Fruit fly (Drosophila melanogaster) Kc167 (cell line): ENCODE measurements around the gene cort.

Experiments
- Myc ChIP-seq: fragments of >200 bp; optimal IDR thresholded peaks from 2 replicates; lab custom pipeline; 2017; ENCODE audit warnings: missing external identifiers
- Sin3A ChIP-seq: fragments of >200 bp; optimal IDR thresholded peaks from 2 replicates; lab custom pipeline; 2018; ENCODE audit warnings: missing external identifiers
- h ChIP-seq: fragments of >200 bp; optimal IDR thresholded peaks from 3 replicates; lab custom pipeline; 2018; ENCODE audit warnings: missing external identifiers
- insv ChIP-seq: fragments of >200 bp; optimal IDR thresholded peaks from 3 replicates; lab custom pipeline; 2018; ENCODE audit warnings: missing external identifiers
- psq ChIP-seq: fragments of >200 bp; optimal IDR thresholded peaks from 2 replicates; lab custom pipeline; 2017; ENCODE audit warnings: missing external identifiers
- ttk ChIP-seq: sonication (Bioruptor generic); optimal IDR thresholded peaks from 2 replicates; lab custom pipeline; 2017; ENCODE audit warnings: missing external identifiers

The cort gene

dm6 chr2L:6671409-6671808, 5.0 kb downstream of the cort start:
- TF ChIP-seq Sin3A (lab: Kevin White, UChicago), result no peak
- TF ChIP-seq insv (lab: Kevin White, UChicago), result no peak
- TF ChIP-seq ttk (lab: Kevin White, UChicago), result no peak
- TF ChIP-seq h (lab: Kevin White, UChicago), result no peak
- TF ChIP-seq psq (lab: Kevin White, UChicago), result no peak
- TF ChIP-seq Myc, result no peak

dm6 chr2L:6667719-6668325, 8.6 kb downstream of the cort start, which contains the start of gene Galt:
Galt (minus strand) TSS chr2L:6668033.
- TF ChIP-seq ttk (lab: Kevin White, UChicago) (no peak), Sin3A (lab: Kevin White, UChicago) (no peak)

- no peak for TF ChIP-seq h (lab: Kevin White, UChicago)
- TF ChIP-seq insv (lab: Kevin White, UChicago), result no peak
- TF ChIP-seq Sin3A (lab: Kevin White, UChicago), result no peak
- TF ChIP-seq Myc, result no peak
- no peak for TF ChIP-seq psq (lab: Kevin White, UChicago)
- no peak for TF ChIP-seq ttk (lab: Kevin White, UChicago)
Measured at dm6 chr2L:6663562-6664051, 12.8 kb downstream of the cort start, which contains the start of the genes CG13771, CG34310 and cup. CG13771 (minus strand) TSS chr2L:6663612. CG34310 (plus strand) TSS chr2L:6663664. cup (plus strand) TSS chr2L:6663664.

DNA sequence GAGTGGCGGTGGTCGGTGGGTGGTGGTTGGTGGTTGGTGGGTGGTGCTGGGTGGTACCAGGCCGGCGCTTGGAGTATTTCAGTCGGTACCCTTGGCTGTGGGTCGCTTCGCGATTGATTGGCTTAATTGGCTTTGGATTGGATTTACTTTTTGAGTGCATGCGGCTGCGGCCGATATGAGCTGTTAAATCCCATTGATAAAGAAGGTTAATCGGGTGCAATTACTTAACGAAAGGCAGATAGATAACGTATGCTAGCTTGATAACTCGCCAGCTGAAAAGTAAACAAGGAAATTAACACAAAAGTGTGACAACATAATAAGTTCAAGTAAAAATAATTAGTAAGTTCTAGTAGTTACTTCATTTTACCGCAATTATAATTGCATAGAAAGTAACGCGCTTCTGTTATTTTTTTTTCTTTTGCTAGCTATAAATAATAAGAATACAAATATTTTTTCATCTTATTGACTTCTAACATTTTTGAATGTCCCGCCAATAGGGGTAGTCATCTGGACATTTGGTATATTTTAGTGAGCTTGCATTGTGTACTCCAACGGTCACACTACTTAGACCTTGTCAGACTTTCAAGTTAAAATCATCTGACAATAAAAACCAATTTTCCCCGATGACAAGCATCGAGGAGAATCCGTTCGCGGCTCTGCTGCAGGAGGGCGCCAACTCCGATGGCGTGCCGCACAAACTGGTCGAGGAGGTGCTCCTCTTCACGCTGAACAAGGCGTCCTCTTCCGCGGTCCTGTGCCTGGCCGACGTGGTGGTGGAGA, 18.3 kb downstream of the cort start, which contains the start of the genes CG31636 and Ube4A:
TSS of gene CG31636 (minus strand) at position 184 of the 780 bp plus-strand sequence.
TSS of gene Ube4A (plus strand) at position 549 of the 780 bp plus-strand sequence.
- TF ChIP-seq Myc (no peak), Sin3A (lab: Kevin White, UChicago) (no peak), psq (lab: Kevin White, UChicago) (no peak), ttk (lab: Kevin White, UChicago) (no peak), insv (lab: Kevin White, UChicago) (no peak), h (lab: Kevin White, UChicago) (no peak)

DNA sequence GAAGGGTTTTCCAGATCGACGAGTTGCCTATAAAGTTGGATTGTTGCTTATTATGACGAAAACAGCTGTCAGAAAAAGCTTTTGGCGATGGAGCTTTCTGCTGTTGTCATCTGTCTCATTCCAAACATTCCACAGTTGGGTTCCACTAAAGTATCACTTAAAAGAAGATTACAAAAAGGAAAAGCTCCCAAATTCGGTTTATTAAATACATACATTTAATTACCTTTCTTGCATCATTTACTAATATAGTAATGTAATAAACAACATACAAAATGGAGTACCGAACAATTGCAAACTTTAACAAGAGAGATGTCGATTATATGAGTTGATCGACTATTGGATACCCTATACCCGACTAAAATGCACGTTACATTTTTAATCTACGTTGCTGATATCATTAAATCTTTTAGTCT, 20.2 kb downstream of the cort start, which contains the start of gene CG31633:
TSS of gene CG31633 (minus strand) at position 58 of the 413 bp plus-strand sequence.
- TF ChIP-seq ttk (lab: Kevin White, UChicago), result no peak
- no peak for TF ChIP-seq h (lab: Kevin White, UChicago)
- no peak for TF ChIP-seq psq (lab: Kevin White, UChicago)
- TF ChIP-seq insv (lab: Kevin White, UChicago), result no peak
- TF ChIP-seq Myc, result no peak
- TF ChIP-seq Sin3A (lab: Kevin White, UChicago), result no peak

dm6 chr2L:6649085-6649754, 27.2 kb downstream of the cort start, which contains the start of the genes CG31635 and Tango1:
CG31635 (minus strand) TSS chr2L:6649114.
Tango1 (plus strand) TSS chr2L:6649388.
- TF ChIP-seq Myc (no peak), ttk (lab: Kevin White, UChicago) (no peak), psq (lab: Kevin White, UChicago) (no peak), Sin3A (lab: Kevin White, UChicago) (no peak), insv (lab: Kevin White, UChicago) (no peak), h (lab: Kevin White, UChicago) (no peak)

dm6 chr2L:6648163-6648628, 28.2 kb downstream of the cort start:
- TF ChIP-seq insv (lab: Kevin White, UChicago) (no peak), ttk (lab: Kevin White, UChicago) (no peak), psq (lab: Kevin White, UChicago) (no peak), h (lab: Kevin White, UChicago) (no peak), Sin3A (lab: Kevin White, UChicago) (no peak), Myc (no peak)

- TF ChIP-seq psq (lab: Kevin White, UChicago) (no peak), ttk (lab: Kevin White, UChicago) (no peak), Myc (no peak), insv (lab: Kevin White, UChicago) (no peak), h (lab: Kevin White, UChicago) (no peak), Sin3A (lab: Kevin White, UChicago) (no peak)
Measured at dm6 chr2L:6647103-6647711, 29.2 kb downstream of the cort start.

DNA sequence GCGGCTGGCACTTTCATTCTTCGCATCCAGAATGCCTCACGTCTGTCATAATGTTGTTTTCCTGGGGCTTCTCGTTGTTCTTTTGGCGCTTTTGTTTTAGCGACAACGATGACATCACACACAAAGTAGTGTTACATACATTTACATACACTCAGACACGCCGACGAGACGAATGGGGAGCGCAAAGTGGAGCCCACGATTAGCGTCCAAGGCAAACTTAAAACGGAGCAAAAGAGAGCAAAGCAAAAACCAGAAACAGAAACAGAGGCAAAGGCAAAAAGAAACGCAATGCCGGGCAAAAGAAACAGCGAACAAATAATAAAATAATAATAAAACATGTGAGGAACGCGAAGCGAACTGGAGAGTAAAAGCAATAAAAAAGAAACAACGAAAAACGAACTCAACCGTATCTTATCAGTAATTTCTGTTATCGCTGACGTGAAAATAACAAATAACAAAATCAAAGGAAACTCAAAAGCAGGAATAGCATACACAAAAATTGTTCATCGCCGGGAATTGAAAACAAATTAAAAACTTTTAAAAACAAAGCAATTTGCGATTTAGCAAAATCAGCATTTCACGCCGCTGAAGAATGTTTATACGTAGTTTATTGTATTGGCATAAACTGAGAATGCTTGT, 31.9 kb downstream of the cort start:
- TF ChIP-seq Sin3A (lab: Kevin White, UChicago) (no peak), psq (lab: Kevin White, UChicago) (no peak)

DNA sequence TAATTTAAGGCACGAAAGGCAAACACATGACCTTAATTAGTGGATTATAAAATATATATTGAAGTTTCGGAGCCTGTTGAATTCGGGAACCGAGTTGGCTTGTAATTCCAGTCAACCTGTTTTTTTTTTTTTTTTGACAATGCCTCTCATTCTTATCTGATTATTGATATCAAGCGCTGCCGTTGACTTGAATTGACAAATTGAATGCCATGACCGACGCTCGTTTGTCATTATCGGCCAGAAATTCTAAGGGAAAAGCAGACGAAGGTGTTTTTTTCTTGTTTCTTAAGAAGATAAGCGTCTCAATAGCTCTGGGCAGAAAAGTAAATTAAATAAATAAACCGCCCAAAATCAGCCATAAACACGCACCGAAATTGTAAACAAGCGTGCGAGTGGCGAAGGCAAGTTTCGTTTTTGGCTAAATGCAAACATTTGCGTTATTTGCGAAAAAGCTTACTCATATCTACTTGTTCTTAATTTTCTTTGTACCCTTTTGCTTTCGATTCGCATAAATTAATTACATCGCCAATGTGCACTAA, 33.1 kb downstream of the cort start:
- TF ChIP-seq psq (lab: Kevin White, UChicago) (no peak), Myc (no peak), ttk (lab: Kevin White, UChicago) (no peak), insv (lab: Kevin White, UChicago) (no peak), h (lab: Kevin White, UChicago) (no peak), Sin3A (lab: Kevin White, UChicago) (no peak)
